Worm (Caenorhabditis elegans) whole organism, mixed stage, embryonic: ENCODE data around the gene F23F1.5.
A peak's percentile ranks its signal among the peaks of the same experiment; 100 is the strongest.

Source experiments
- M03D4.4 ChIP-seq: sonication (generic microtip); optimal IDR thresholded peaks from 2 replicates; lab custom pipeline; 2017; ENCODE audit warnings: mild to moderate bottlenecking, missing genetic modification characterization, missing compliant biosample characterization
- bed-3 ChIP-seq: fragments of 200-800 bp; sonication (Bioruptor generic); optimal IDR thresholded peaks from 3 replicates; lab custom pipeline; 2018; ENCODE audit warnings: mild to moderate bottlenecking, missing genetic modification characterization, moderate library complexity, missing compliant biosample characterization
- blmp-1 ChIP-seq: fragments of 150-350 bp; optimal IDR thresholded peaks from 2 replicates; lab custom pipeline; 2014; ENCODE audit warnings: missing biosample characterization, missing genetic modification characterization
- ceh-39 ChIP-seq: fragments of 150-350 bp; optimal IDR thresholded peaks from 2 replicates; lab custom pipeline; 2014; ENCODE audit warnings: missing biosample characterization, missing genetic modification characterization
- ceh-43 ChIP-seq: fragments of 200-800 bp; sonication (Bioruptor generic); optimal IDR thresholded peaks from 2 replicates; lab custom pipeline; 2018; ENCODE audit warnings: mild to moderate bottlenecking, missing genetic modification characterization, moderate library complexity, missing compliant biosample characterization
- ceh-83 ChIP-seq: fragments of 200-800 bp; sonication (Bioruptor generic); optimal IDR thresholded peaks from 2 replicates; lab custom pipeline; 2018; ENCODE audit warnings: mild to moderate bottlenecking, missing genetic modification characterization, missing compliant biosample characterization
- ces-1 ChIP-seq: fragments of 150-350 bp; optimal IDR thresholded peaks from 2 replicates; lab custom pipeline; 2014; ENCODE audit warnings: missing biosample characterization, missing genetic modification reagents, missing genetic modification characterization
- cnd-1 ChIP-seq: fragments of 200-800 bp; sonication (Bioruptor generic); optimal IDR thresholded peaks from 2 replicates; lab custom pipeline; 2018; ENCODE audit warnings: mild to moderate bottlenecking, missing genetic modification characterization, missing compliant biosample characterization
- drap-1 ChIP-seq: fragments of 200-800 bp; sonication (Bioruptor generic); optimal IDR thresholded peaks from 3 replicates; lab custom pipeline; 2018; ENCODE audit warnings: mild to moderate bottlenecking, missing genetic modification characterization, missing compliant biosample characterization
- elt-1 ChIP-seq: sonication (generic microtip); optimal IDR thresholded peaks from 2 replicates; lab custom pipeline; 2017; ENCODE audit warnings: missing genetic modification characterization, mild to moderate bottlenecking, missing compliant biosample characterization, antibody characterized with exemption, moderate library complexity, borderline replicate concordance; ENCODE audit not compliant: insufficient read depth
- elt-3 ChIP-seq: fragments of 150-350 bp; optimal IDR thresholded peaks from 2 replicates; lab custom pipeline; 2014; ENCODE audit warnings: missing biosample characterization, missing genetic modification characterization
- flh-1 ChIP-seq: fragments of 200-800 bp; sonication (Bioruptor generic); optimal IDR thresholded peaks from 2 replicates; lab custom pipeline; 2018; ENCODE audit warnings: mild to moderate bottlenecking, missing genetic modification characterization, moderate library complexity, missing compliant biosample characterization
- ham-2 ChIP-seq: fragments of 200-800 bp; sonication (Bioruptor generic); optimal IDR thresholded peaks from 2 replicates; lab custom pipeline; 2018; ENCODE audit warnings: mild to moderate bottlenecking, missing genetic modification characterization, missing compliant biosample characterization
- hlh-1 ChIP-seq: fragments of 150-350 bp; optimal IDR thresholded peaks from 2 replicates; lab custom pipeline; 2014; ENCODE audit warnings: missing biosample characterization, missing genetic modification reagents, missing genetic modification characterization
- lin-13 ChIP-seq: fragments of 150-350 bp; optimal IDR thresholded peaks from 2 replicates; lab custom pipeline; 2014; ENCODE audit warnings: missing biosample characterization, missing genetic modification characterization
- lin-32 ChIP-seq: fragments of 200-800 bp; sonication (Bioruptor generic); optimal IDR thresholded peaks from 2 replicates; lab custom pipeline; 2018; ENCODE audit warnings: mild to moderate bottlenecking, missing genetic modification characterization, missing compliant biosample characterization
- lsy-2 ChIP-seq: fragments of 150-350 bp; optimal IDR thresholded peaks from 2 replicates; lab custom pipeline; 2014; ENCODE audit warnings: missing biosample characterization, missing genetic modification characterization
- mab-5 ChIP-seq: fragments of 150-350 bp; optimal IDR thresholded peaks from 2 replicates; lab custom pipeline; 2014; ENCODE audit warnings: missing biosample characterization, missing genetic modification characterization
- mep-1 ChIP-seq: fragments of 150-350 bp; optimal IDR thresholded peaks from 2 replicates; lab custom pipeline; 2017; ENCODE audit warnings: missing biosample characterization, missing genetic modification reagents, missing genetic modification characterization, inconsistent platforms
- mls-2 ChIP-seq: sonication (generic microtip); optimal IDR thresholded peaks from 2 replicates; lab custom pipeline; 2016; ENCODE audit warnings: mild to moderate bottlenecking, missing genetic modification characterization, moderate library complexity, missing compliant biosample characterization
- nhr-12 ChIP-seq: fragments of 150-350 bp; optimal IDR thresholded peaks from 2 replicates; lab custom pipeline; 2014; ENCODE audit warnings: missing biosample characterization, missing genetic modification characterization
- nhr-2 ChIP-seq: fragments of 150-350 bp; optimal IDR thresholded peaks from 2 replicates; lab custom pipeline; 2014; ENCODE audit warnings: missing biosample characterization, missing genetic modification characterization
- nhr-237 ChIP-seq: fragments of 150-350 bp; optimal IDR thresholded peaks from 2 replicates; lab custom pipeline; 2014; ENCODE audit warnings: missing biosample characterization, missing genetic modification characterization
- nhr-28 ChIP-seq: fragments of 150-350 bp; optimal IDR thresholded peaks from 2 replicates; lab custom pipeline; 2014; ENCODE audit warnings: missing biosample characterization, missing genetic modification characterization
- nhr-76 ChIP-seq: sonication (generic microtip); optimal IDR thresholded peaks from 2 replicates; lab custom pipeline; 2017; ENCODE audit warnings: missing biosample characterization, missing genetic modification characterization
- pha-4 ChIP-seq: fragments of 150-350 bp; optimal IDR thresholded peaks from 2 replicates; lab custom pipeline; 2018; ENCODE audit warnings: missing biosample characterization, missing genetic modification reagents, missing genetic modification characterization
- sem-2 ChIP-seq: fragments of 200-800 bp; sonication (Bioruptor generic); optimal IDR thresholded peaks from 2 replicates; lab custom pipeline; 2018; ENCODE audit warnings: mild to moderate bottlenecking, missing genetic modification characterization, missing compliant biosample characterization
- snpc-4 ChIP-seq: fragments of 150-350 bp; optimal IDR thresholded peaks from 2 replicates; lab custom pipeline; 2014; ENCODE audit warnings: missing biosample characterization, missing genetic modification characterization
- sptf-1 ChIP-seq: sonication (generic microtip); optimal IDR thresholded peaks from 2 replicates; lab custom pipeline; 2017; ENCODE audit warnings: mild to moderate bottlenecking, missing genetic modification characterization, moderate library complexity, missing compliant biosample characterization
- tbx-8 ChIP-seq: fragments of 200-800 bp; sonication (Bioruptor generic); optimal IDR thresholded peaks from 2 replicates; lab custom pipeline; 2018; ENCODE audit warnings: mild to moderate bottlenecking, missing genetic modification characterization, moderate library complexity, missing compliant biosample characterization
- unc-120 ChIP-seq: sonication (generic microtip); optimal IDR thresholded peaks from 2 replicates; lab custom pipeline; 2017; ENCODE audit warnings: missing genetic modification characterization, missing compliant biosample characterization; ENCODE audit not compliant: poor library complexity, severe bottlenecking
- unc-39 ChIP-seq: fragments of 150-350 bp; optimal IDR thresholded peaks from 2 replicates; lab custom pipeline; 2014; ENCODE audit warnings: missing biosample characterization, missing genetic modification characterization
- unc-62 ChIP-seq: fragments of 150-350 bp; optimal IDR thresholded peaks from 2 replicates; lab custom pipeline; 2014; ENCODE audit warnings: missing biosample characterization, missing genetic modification reagents, missing genetic modification characterization
- zip-8 ChIP-seq: fragments of 150-350 bp; optimal IDR thresholded peaks from 2 replicates; lab custom pipeline; 2014; ENCODE audit warnings: missing biosample characterization, missing genetic modification characterization
- ztf-11 ChIP-seq: fragments of 150-350 bp; optimal IDR thresholded peaks from 2 replicates; lab custom pipeline; 2014; ENCODE audit warnings: missing biosample characterization, missing genetic modification characterization

Gene F23F1.5

DNA sequence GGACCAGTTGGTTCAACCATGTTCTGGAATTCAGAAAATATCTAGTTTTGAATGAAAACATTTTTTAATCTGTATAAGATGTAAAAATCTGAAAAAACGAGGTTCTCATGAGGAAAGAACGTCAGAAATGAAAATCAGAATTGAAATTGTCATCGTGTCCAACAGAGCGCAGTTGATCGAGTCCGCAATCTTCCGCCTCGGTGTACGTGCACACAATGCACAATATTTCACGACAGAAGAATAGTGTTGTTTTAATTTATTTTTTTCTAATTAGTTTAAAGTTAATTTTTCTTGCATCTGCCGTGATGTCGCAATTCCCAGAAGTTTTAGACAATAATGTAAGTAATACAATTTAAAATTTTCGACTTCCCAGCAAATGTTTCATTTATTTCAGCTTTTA lies 12.3 kb upstream of the F23F1.5 start, which contains the start of gene nfyc-1:
TSS of gene nfyc-1 (plus strand) at position 268 of the 400 bp plus-strand sequence.
- TF ChIP-seq drap-1 (no peak), lin-13 (tag; lab: Kevin White, UChicago) (peak; percentile 50), elt-3 (tag; lab: Kevin White, UChicago) (no peak), unc-120 (tag; lab: Kevin White, UChicago) (no peak), nhr-237 (tag; lab: Kevin White, UChicago) (peak; percentile 51), zip-8 (tag; lab: Kevin White, UChicago) (no peak), nhr-28 (tag; lab: Kevin White, UChicago) (no peak), ceh-39 (tag; lab: Kevin White, UChicago) (no peak), snpc-4 (tag; lab: Kevin White, UChicago) (no peak), blmp-1 (tag; lab: Kevin White, UChicago) (no peak), lin-32 (GFP tag; lab: Kevin White, UChicago) (no peak), ceh-83 (GFP tag; lab: Kevin White, UChicago) (no peak), ces-1 (GFP tag; lab: Kevin White, UChicago) (peak; percentile 90), ztf-11 (tag; lab: Kevin White, UChicago) (no peak), ham-2 (no peak), ceh-43 (GFP tag; lab: Kevin White, UChicago) (no peak), pha-4 (tag; lab: Kevin White, UChicago) (peak; percentile 74), mls-2 (no peak), bed-3 (no peak), nhr-76 (no peak), unc-62 (GFP tag; lab: Kevin White, UChicago) (no peak), sptf-1 (tag; lab: Kevin White, UChicago) (no peak), mep-1 (tag; lab: Kevin White, UChicago) (peak; percentile 66), tbx-8 (GFP tag; lab: Kevin White, UChicago) (no peak), M03D4.4 (tag; lab: Kevin White, UChicago) (no peak), unc-39 (tag; lab: Kevin White, UChicago) (no peak), sem-2 (GFP tag; lab: Kevin White, UChicago) (no peak), hlh-1 (tag; lab: Kevin White, UChicago) (no peak), mab-5 (tag; lab: Kevin White, UChicago) (no peak), lsy-2 (tag; lab: Kevin White, UChicago) (peak; percentile 57), elt-1 (tag; lab: Kevin White, UChicago) (no peak), cnd-1 (tag; lab: Kevin White, UChicago) (no peak), flh-1 (GFP tag; lab: Kevin White, UChicago) (no peak), nhr-2 (tag; lab: Kevin White, UChicago) (no peak), nhr-12 (tag; lab: Kevin White, UChicago) (no peak)
- TF ChIP-seq, all 35 proteins: peak for 6

DNA sequence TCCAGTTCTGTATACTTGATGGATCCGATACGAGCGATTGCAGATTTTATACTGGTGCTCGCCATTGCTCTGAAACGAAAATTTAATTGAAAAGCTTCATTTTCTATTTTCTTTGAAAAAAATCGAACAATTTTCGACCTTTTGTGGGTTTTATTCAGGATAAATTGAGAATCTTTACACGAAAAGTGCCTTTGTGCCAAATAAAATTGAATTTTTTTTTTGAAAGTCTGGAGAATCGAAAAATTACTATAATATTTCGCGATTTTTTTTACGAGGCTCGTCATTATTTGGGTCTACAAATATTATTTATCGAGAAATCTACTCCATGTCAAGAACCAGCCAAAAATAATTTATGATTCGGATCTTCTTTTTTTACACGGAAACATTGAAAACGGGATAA lies 10.5 kb upstream of the F23F1.5 start, which contains the start of gene F23F1.10:
TSS of gene F23F1.10 (minus strand) at position 69 of the 400 bp plus-strand sequence.
- TF ChIP-seq ztf-11 (tag; lab: Kevin White, UChicago) = no peak
- no peak for TF ChIP-seq mab-5 (tag; lab: Kevin White, UChicago)
- TF ChIP-seq unc-39 (tag; lab: Kevin White, UChicago) = no peak
- no peak for TF ChIP-seq ceh-43 (GFP tag; lab: Kevin White, UChicago)
- TF ChIP-seq mep-1 (tag; lab: Kevin White, UChicago) = no peak
- no peak for TF ChIP-seq nhr-12 (tag; lab: Kevin White, UChicago)
- no peak for TF ChIP-seq ces-1 (GFP tag; lab: Kevin White, UChicago)
- TF ChIP-seq ceh-39 (tag; lab: Kevin White, UChicago) = no peak
- TF ChIP-seq mls-2 = no peak
- no peak for TF ChIP-seq ceh-83 (GFP tag; lab: Kevin White, UChicago)
- TF ChIP-seq drap-1 = no peak
- TF ChIP-seq lin-32 (GFP tag; lab: Kevin White, UChicago) = no peak
- no peak for TF ChIP-seq unc-62 (GFP tag; lab: Kevin White, UChicago)
- TF ChIP-seq nhr-2 (tag; lab: Kevin White, UChicago) = no peak
- no peak for TF ChIP-seq lsy-2 (tag; lab: Kevin White, UChicago)
- no peak for TF ChIP-seq unc-120 (tag; lab: Kevin White, UChicago)
- TF ChIP-seq nhr-237 (tag; lab: Kevin White, UChicago) = no peak
- TF ChIP-seq sem-2 (GFP tag; lab: Kevin White, UChicago) = no peak

DNA sequence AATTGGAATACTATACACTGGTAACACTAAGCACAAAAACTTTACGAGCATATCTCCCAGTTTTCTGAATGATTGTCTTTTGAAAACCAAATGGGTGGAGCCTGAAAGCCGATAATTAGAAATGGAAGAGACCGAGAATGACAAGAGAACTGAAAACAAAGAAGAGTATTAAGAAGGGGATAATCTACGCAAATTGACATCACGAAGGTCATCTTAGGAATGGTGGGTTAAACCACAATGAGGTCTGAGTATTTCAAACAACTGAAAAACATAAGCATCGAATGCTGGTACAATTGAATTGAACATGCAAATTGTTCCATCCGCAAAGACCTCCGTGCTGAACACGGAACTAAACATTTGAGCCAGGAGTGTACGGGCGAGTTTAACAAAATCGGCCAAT lies 8.1 kb upstream of the F23F1.5 start, which contains the start of gene spp-24:
TSS of gene spp-24 (minus strand) at position 101 of the 400 bp plus-strand sequence.
- TF ChIP-seq unc-39 (tag; lab: Kevin White, UChicago) (no peak), ceh-83 (GFP tag; lab: Kevin White, UChicago) (no peak), blmp-1 (tag; lab: Kevin White, UChicago) (no peak), lin-13 (tag; lab: Kevin White, UChicago) (no peak), ceh-43 (GFP tag; lab: Kevin White, UChicago) (no peak), unc-120 (tag; lab: Kevin White, UChicago) (no peak), nhr-237 (tag; lab: Kevin White, UChicago) (no peak), ces-1 (GFP tag; lab: Kevin White, UChicago) (no peak), M03D4.4 (tag; lab: Kevin White, UChicago) (no peak), flh-1 (GFP tag; lab: Kevin White, UChicago) (no peak), nhr-76 (no peak), zip-8 (tag; lab: Kevin White, UChicago) (no peak), hlh-1 (tag; lab: Kevin White, UChicago) (no peak), mls-2 (no peak), ceh-39 (tag; lab: Kevin White, UChicago) (no peak)
